Worm (Caenorhabditis elegans) whole organism, L1 larva: ENCODE data around the gene zmp-2.

Experiments
- ama-1 ChIP-seq: fragments of 150-350 bp; optimal IDR thresholded peaks from 2 replicates; lab custom pipeline; 2014
- ces-1 ChIP-seq: fragments of 150-350 bp; optimal IDR thresholded peaks from 2 replicates; lab custom pipeline; 2014; ENCODE audit warnings: missing biosample characterization, missing genetic modification reagents, missing genetic modification characterization
- efl-1 ChIP-seq, 4 experiments: fragments of 150-350 bp; optimal IDR thresholded peaks in 3 of 4; peaks in 1 of 4; 1 replicate in 1 of 4; 2 replicates in 3 of 4; lab custom pipeline; 2014; ENCODE audit warnings: missing biosample characterization in 2 of 4, missing genetic modification characterization in 2 of 4, missing genetic modification reagents in 2 of 4
- egl-27 ChIP-seq, 2 experiments: fragments of 150-350 bp in 1 of 2; sonication (generic microtip); optimal IDR thresholded peaks; 3 replicates each; lab custom pipeline; 2017 to 2018; ENCODE audit warnings: missing biosample characterization in 2 of 2, missing genetic modification characterization in 2 of 2, missing genetic modification reagents in 2 of 2
- elt-2 ChIP-seq: sonication (generic microtip); optimal IDR thresholded peaks from 2 replicates; lab custom pipeline; 2016; ENCODE audit warnings: missing genetic modification characterization, mild to moderate bottlenecking, inconsistent platforms, missing compliant biosample characterization, missing genetic modification reagents
- fkh-10 ChIP-seq: sonication (generic microtip); optimal IDR thresholded peaks from 2 replicates; lab custom pipeline; 2017; ENCODE audit warnings: missing biosample characterization, missing genetic modification reagents, missing genetic modification characterization
- fkh-4 ChIP-seq: sonication (generic microtip); optimal IDR thresholded peaks from 2 replicates; lab custom pipeline; 2016; ENCODE audit warnings: missing compliant biosample characterization, missing genetic modification characterization, borderline replicate concordance
- fos-1 ChIP-seq: fragments of 150-350 bp; optimal IDR thresholded peaks from 2 replicates; lab custom pipeline; 2014; ENCODE audit warnings: missing biosample characterization, missing genetic modification characterization
- lin-35 ChIP-seq, 2 experiments: fragments of 150-350 bp; optimal IDR thresholded peaks; 2 replicates each; lab custom pipeline; 2014; ENCODE audit warnings: missing biosample characterization in 2 of 2, missing genetic modification characterization in 2 of 2, missing genetic modification reagents in 2 of 2
- mdl-1 ChIP-seq, 2 experiments: fragments of 150-350 bp; optimal IDR thresholded peaks; 2 replicates each; lab custom pipeline; 2014 to 2017; ENCODE audit warnings: missing biosample characterization in 2 of 2, missing genetic modification characterization in 2 of 2, inconsistent platforms in 1 of 2
- nhr-84 ChIP-seq: sonication (generic microtip); optimal IDR thresholded peaks from 2 replicates; lab custom pipeline; 2017; ENCODE audit warnings: missing biosample characterization, missing genetic modification characterization
- nhr-85 ChIP-seq: sonication (generic microtip); peaks from one replicate; lab custom pipeline; 2016; ENCODE audit warnings: missing genetic modification characterization, inconsistent platforms, missing compliant biosample characterization
- nhr-90 ChIP-seq: sonication (generic microtip); optimal IDR thresholded peaks from 2 replicates; lab custom pipeline; 2016; ENCODE audit warnings: mild to moderate bottlenecking, missing genetic modification characterization, missing compliant biosample characterization; ENCODE audit not compliant: poor library complexity
- pqm-1 ChIP-seq: sonication (generic microtip); optimal IDR thresholded peaks from 3 replicates; lab custom pipeline; 2017; ENCODE audit warnings: missing biosample characterization, missing genetic modification characterization
- snpc-4 ChIP-seq: fragments of 150-350 bp; optimal IDR thresholded peaks from 2 replicates; lab custom pipeline; 2014; ENCODE audit warnings: missing biosample characterization, missing genetic modification characterization
- sox-4 ChIP-seq: sonication (generic microtip); optimal IDR thresholded peaks from 2 replicates; lab custom pipeline; 2016; ENCODE audit warnings: missing genetic modification characterization, missing compliant biosample characterization
- sptf-1 ChIP-seq: fragments of 150-350 bp; optimal IDR thresholded peaks from 2 replicates; lab custom pipeline; 2014; ENCODE audit warnings: missing biosample characterization, missing genetic modification characterization
- swsn-7 ChIP-seq: sonication (generic microtip); optimal IDR thresholded peaks from 2 replicates; lab custom pipeline; 2016; ENCODE audit warnings: missing genetic modification characterization, missing compliant biosample characterization
- tbx-2 ChIP-seq: sonication (generic microtip); optimal IDR thresholded peaks from 2 replicates; lab custom pipeline; 2016; ENCODE audit warnings: missing genetic modification characterization, missing compliant biosample characterization
- unc-86 ChIP-seq: sonication (generic microtip); optimal IDR thresholded peaks from 2 replicates; lab custom pipeline; 2016; ENCODE audit warnings: missing genetic modification characterization, missing compliant biosample characterization
- unc-98 ChIP-seq: fragments of 200-800 bp; sonication (Bioruptor generic); IDR thresholded peaks from 2 replicates; pipeline ENCODE4 v1.3.6; 2022; ENCODE audit warnings: missing genetic modification characterization, missing compliant biosample characterization
- zag-1 ChIP-seq: fragments of 150-350 bp; optimal IDR thresholded peaks from 2 replicates; lab custom pipeline; 2014; ENCODE audit warnings: missing biosample characterization, missing genetic modification characterization

Gene zmp-2

DNA sequence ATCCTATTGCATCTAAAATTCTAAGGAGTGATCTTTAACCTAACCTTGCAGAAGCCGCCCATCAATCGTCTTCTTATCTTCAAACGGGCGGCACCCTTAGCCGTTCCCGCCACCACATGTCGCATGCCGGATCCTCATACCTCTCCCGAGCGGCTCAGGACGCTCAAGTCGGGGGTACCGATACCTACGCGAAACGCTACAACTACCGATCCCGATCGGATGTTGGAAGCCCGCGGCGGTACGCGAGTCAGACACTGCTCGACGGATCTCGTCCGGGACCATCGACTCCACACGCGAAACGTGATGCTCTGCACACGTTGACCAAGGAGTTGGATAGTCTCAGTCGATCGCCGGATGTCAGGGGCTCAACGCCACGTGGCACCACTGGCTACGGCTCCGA lies 43.2 kb downstream of the zmp-2 start:
- TF ChIP-seq ces-1 (no peak), egl-27 (tag; optimal IDR thresholded peaks at IDR 0.05; lab: Kevin White, UChicago) (no peak), snpc-4 (tag; lab: Kevin White, UChicago) (no peak), sox-4 (no peak), nhr-85 (tag; lab: Kevin White, UChicago) (no peak)

DNA sequence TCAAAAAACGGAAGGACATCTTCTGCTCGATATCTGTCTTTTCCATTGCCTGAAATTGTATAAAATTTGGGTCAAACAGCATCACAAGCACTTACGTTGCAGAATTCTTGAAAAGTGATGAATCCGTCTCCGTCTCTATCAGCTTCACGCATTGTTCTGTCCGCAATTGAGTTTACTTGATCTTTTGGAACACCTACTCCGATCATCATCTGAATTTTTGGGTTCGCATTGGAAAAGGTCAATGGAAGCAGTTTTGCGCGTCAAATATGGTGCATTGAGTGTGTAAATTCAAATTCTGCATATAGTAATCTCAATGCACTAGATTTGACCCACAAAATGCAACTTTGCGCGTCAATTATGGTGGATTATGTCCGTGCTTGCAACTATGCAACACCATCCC lies 45.4 kb downstream of the zmp-2 start:
- TF ChIP-seq snpc-4 (tag; lab: Kevin White, UChicago) (no peak), nhr-90 (tag; lab: Kevin White, UChicago) (no peak), unc-98 (GFP tag; lab: Robert Waterston, UW) (no peak), efl-1 (optimal IDR thresholded peaks at IDR 0.05; lab: Kevin White, UChicago) (no peak), efl-1 (GFP tag; optimal IDR thresholded peaks at IDR 0.05 in 1 of 2; lab: Kevin White, UChicago) (peak in 1 of 2 experiments; percentile 6), elt-2 (tag; lab: Kevin White, UChicago) (no peak), tbx-2 (tag; lab: Kevin White, UChicago) (no peak)

DNA sequence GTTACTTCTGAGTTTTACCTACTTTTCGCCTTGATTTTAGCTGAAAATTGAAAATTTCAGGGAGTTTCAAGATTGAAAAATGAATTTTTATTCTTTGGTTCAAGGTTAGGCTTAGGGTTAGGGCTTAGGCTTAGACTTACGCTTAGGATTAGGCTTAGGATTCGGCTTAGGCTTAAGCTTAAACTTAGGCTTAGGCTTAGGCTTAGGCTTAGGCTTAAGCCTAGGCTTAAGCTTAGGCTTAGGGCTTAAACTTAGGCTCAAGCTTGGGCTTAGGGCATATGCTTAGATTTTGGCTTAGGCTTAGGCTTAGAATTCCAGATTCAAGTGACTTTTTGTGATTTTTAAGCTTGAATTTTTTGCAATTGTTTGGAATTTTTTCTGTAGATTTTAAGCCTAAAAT lies 47.2 kb downstream of the zmp-2 start:
- TF ChIP-seq swsn-7 (tag; lab: Kevin White, UChicago) (no peak), sptf-1 (tag; lab: Kevin White, UChicago) (no peak), unc-86 (tag; lab: Kevin White, UChicago) (no peak), fos-1 (tag; lab: Kevin White, UChicago) (no peak), unc-98 (GFP tag; lab: Robert Waterston, UW) (no peak), fkh-4 (tag; lab: Kevin White, UChicago) (no peak), snpc-4 (tag; lab: Kevin White, UChicago) (no peak), mdl-1 (tag; optimal IDR thresholded peaks at IDR 0.05; lab: Kevin White, UChicago) (no peak), pqm-1 (tag; lab: Kevin White, UChicago) (no peak), zag-1 (tag; lab: Kevin White, UChicago) (no peak)

DNA sequence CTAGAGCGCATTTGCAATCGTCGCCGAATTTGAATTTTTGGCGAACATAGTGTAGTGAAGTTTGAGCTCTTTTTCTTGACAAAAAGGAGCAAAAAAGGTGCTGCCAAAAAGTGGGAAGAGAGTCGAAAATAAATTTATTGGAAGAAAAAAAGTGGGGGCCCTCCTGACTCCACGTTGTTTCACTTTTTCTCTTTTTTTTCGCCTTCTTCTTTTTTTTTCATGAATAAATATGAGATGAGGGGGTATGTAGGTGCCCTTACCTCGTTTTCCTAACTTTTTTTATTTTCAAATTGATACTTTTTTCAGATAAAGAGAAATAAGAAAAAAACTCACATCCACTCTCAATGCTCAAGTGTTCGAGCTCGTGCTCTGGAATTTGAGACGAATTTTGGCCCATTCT lies 49.9 kb downstream of the zmp-2 start, which contains the start of the genes Y71H2AL.2, Y71H2AL.4 and pbo-1:
Y71H2AL.2 (plus strand) TSS at position 301 of the 400 bp plus-strand sequence.
Y71H2AL.4 (plus strand) TSS at position 345 of the 400 bp plus-strand sequence.
pbo-1 (minus strand) TSS at position 400 of the 400 bp plus-strand sequence.
- TF ChIP-seq efl-1 (optimal IDR thresholded peaks at IDR 0.05; lab: Kevin White, UChicago) (no peak), efl-1 (GFP tag; optimal IDR thresholded peaks at IDR 0.05 in 1 of 2; lab: Kevin White, UChicago) (peak in 1 of 2 experiments; percentile 83), ama-1 (lab: Kevin White, UChicago) (no peak)

DNA sequence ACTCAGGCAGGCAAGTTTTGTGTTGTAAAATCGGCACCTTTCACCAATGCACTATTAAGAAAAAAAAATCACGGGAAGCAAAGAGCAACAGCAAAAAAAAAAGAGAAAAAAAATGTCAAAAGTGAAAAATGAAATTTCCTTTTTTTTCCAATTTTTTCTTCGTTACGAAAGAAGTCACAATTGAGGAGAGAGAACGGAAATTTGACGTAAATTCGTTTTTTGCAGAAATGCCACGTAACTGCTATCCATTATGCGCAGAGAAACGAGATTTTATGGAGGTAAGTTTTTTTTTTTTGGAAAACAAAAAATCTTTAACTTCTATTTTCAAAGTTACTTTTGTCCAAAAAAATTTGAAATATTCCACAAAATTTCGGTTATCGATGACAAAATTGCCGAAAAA lies 50.5 kb downstream of the zmp-2 start:
- TF ChIP-seq tbx-2 (tag; lab: Kevin White, UChicago), result no peak
- TF ChIP-seq fkh-10 (GFP tag; lab: Kevin White, UChicago), result peak; percentile 87
- no peak for TF ChIP-seq efl-1 (optimal IDR thresholded peaks at IDR 0.05; lab: Kevin White, UChicago)
- peak in 1 of 2 experiments; percentile 62 for TF ChIP-seq efl-1 (GFP tag; optimal IDR thresholded peaks at IDR 0.05 in 1 of 2; lab: Kevin White, UChicago)
- TF ChIP-seq zag-1 (tag; lab: Kevin White, UChicago), result peak; percentile 1
- TF ChIP-seq ces-1, result peak; percentile 68

DNA sequence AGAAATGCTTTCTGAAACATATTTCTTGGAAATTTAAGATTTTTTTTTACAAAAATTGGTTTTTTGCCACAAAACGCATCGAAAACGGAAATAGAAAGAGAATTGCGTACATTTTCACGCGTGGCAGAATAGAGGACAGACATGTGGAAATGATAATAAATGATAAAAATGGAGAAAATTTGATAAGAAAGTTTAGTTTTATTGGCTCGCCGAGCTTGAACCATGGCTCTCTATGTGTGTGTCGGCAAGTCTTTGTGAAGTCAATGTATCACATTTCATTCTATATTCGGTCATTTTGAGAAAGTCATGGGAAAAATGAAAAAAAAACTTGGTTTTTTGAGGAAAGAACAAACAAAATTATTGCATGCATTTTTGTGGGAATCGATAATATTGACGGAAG lies 51.2 kb downstream of the zmp-2 start:
- TF ChIP-seq elt-2 (tag; lab: Kevin White, UChicago) (peak; percentile 48), nhr-84 (tag; lab: Kevin White, UChicago) (no peak), lin-35 (GFP tag; optimal IDR thresholded peaks at IDR 0.05; lab: Kevin White, UChicago) (peak in 1 of 2 experiments; percentile 29)
